Fruit fly (Drosophila melanogaster): ENCODE measurements around the gene eIF4H2.

- TF ChIP-seq CG9948 (tag; optimal IDR thresholded peaks at IDR 0.05): no peak
- no peak for TF ChIP-seq EcR (GFP tag; optimal IDR thresholded peaks at IDR 0.05)
- TF ChIP-seq Pif1B (GFP tag; optimal IDR thresholded peaks at IDR 0.05): no peak
- no peak for TF ChIP-seq Snoo (tag; optimal IDR thresholded peaks at IDR 0.05)
- TF ChIP-seq CG10348 (GFP tag; IDR thresholded peaks at IDR 0.05): no peak
- TF ChIP-seq CG4496 (GFP tag; IDR thresholded peaks at IDR 0.05): no peak
- no peak for TF ChIP-seq CG32121 (GFP tag; IDR thresholded peaks at IDR 0.05)
- TF ChIP-seq CG15710 (tag; optimal IDR thresholded peaks at IDR 0.05): no peak
- no peak for TF ChIP-seq CG17806 (tag; optimal IDR thresholded peaks at IDR 0.05)
- TF ChIP-seq CG12605 (GFP tag; IDR thresholded peaks at IDR 0.05): no peak
- no peak for TF ChIP-seq CG34367 (tag; optimal IDR thresholded peaks at IDR 0.05)
- no peak for TF ChIP-seq Ets98B (GFP tag; IDR thresholded peaks at IDR 0.05)
- no peak for TF ChIP-seq D1 (tag; optimal IDR thresholded peaks at IDR 0.05)
Measured at dm6 chr3R:30742580-30742979, 16.7 kb downstream of the eIF4H2 start, which contains the start of gene CG15543.
